Fruit fly (Drosophila melanogaster) whole organism, embryonic: Measurements from ENCODE around the gene unc-45.
A peak's percentile ranks its signal among the peaks of the same experiment; 100 is the strongest.

Experiments used
- Adf1 ChIP-seq: fragments of 200-800 bp; sonication (Bioruptor generic); IDR thresholded peaks from 2 replicates; pipeline ENCODE4 v1.3.6; 2022; ENCODE audit warnings: missing biosample characterization, missing genetic modification characterization
- CG10267 ChIP-seq: fragments of 200-800 bp; sonication (Bioruptor generic); optimal IDR thresholded peaks from 2 replicates; lab custom pipeline; 2018; ENCODE audit warnings: missing biosample characterization, mild to moderate bottlenecking, missing genetic modification characterization, moderate library complexity
- CG11695 ChIP-seq: fragments of 200-800 bp; sonication (Bioruptor generic); IDR thresholded peaks from 3 replicates; pipeline ENCODE4 v1.3.6; 2022; ENCODE audit warnings: missing biosample characterization, missing genetic modification characterization
- CG14710 ChIP-seq: fragments of 200-800 bp; sonication (Bioruptor generic); optimal IDR thresholded peaks from 3 replicates; lab custom pipeline; 2019; ENCODE audit warnings: missing biosample characterization, mild to moderate bottlenecking, missing genetic modification characterization, moderate library complexity
- CG14965 ChIP-seq: fragments of 200-800 bp; sonication (Bioruptor generic); optimal IDR thresholded peaks from 2 replicates; lab custom pipeline; 2016; ENCODE audit warnings: missing biosample characterization, missing genetic modification characterization, borderline replicate concordance
- CG15479 ChIP-seq: fragments of 200-800 bp; sonication (Bioruptor generic); optimal IDR thresholded peaks from 3 replicates; lab custom pipeline; 2019; ENCODE audit warnings: missing biosample characterization, mild to moderate bottlenecking, missing genetic modification characterization, moderate library complexity
- CG15696 ChIP-seq: fragments of 200-800 bp; sonication (Bioruptor generic); optimal IDR thresholded peaks from 2 replicates; lab custom pipeline; 2019; ENCODE audit warnings: missing biosample characterization, mild to moderate bottlenecking, missing genetic modification characterization, moderate library complexity
- CG16815 ChIP-seq: fragments of 200-800 bp; sonication (Bioruptor generic); optimal IDR thresholded peaks from 3 replicates; lab custom pipeline; 2017; ENCODE audit warnings: missing biosample characterization, mild to moderate bottlenecking, missing genetic modification characterization
- CG17568 ChIP-seq: fragments of 200-800 bp; sonication (Bioruptor generic); optimal IDR thresholded peaks from 2 replicates; lab custom pipeline; 2018; ENCODE audit warnings: missing biosample characterization, mild to moderate bottlenecking, missing genetic modification characterization, moderate library complexity
- CG1832 ChIP-seq: fragments of 200-800 bp; sonication (Bioruptor generic); optimal IDR thresholded peaks from 2 replicates; lab custom pipeline; 2017; ENCODE audit warnings: missing biosample characterization, mild to moderate bottlenecking, missing genetic modification characterization, inconsistent platforms
- CG18476 ChIP-seq: fragments of 200-800 bp; sonication (Bioruptor generic); optimal IDR thresholded peaks from 2 replicates; lab custom pipeline; 2016; ENCODE audit warnings: missing biosample characterization, mild to moderate bottlenecking, missing genetic modification characterization
- CG34376 ChIP-seq: fragments of 200-800 bp; sonication (Bioruptor generic); optimal IDR thresholded peaks from 2 replicates; lab custom pipeline; 2018; ENCODE audit warnings: missing biosample characterization, mild to moderate bottlenecking, missing genetic modification characterization
- CG4404 ChIP-seq: fragments of 200-800 bp; sonication (Bioruptor generic); IDR thresholded peaks from 2 replicates; pipeline ENCODE4 v1.3.6; 2022; ENCODE audit warnings: missing biosample characterization, missing genetic modification characterization
- CG4424 ChIP-seq: fragments of 200-800 bp; sonication (Bioruptor generic); optimal IDR thresholded peaks from 3 replicates; lab custom pipeline; 2016; ENCODE audit warnings: missing biosample characterization, missing genetic modification characterization
- CG4707 ChIP-seq: fragments of 200-800 bp; sonication (Bioruptor generic); optimal IDR thresholded peaks from 2 replicates; lab custom pipeline; 2018; ENCODE audit warnings: missing biosample characterization, mild to moderate bottlenecking, missing genetic modification characterization, moderate library complexity
- CG5953 ChIP-seq: fragments of 200-800 bp; sonication (Bioruptor generic); IDR thresholded peaks from 2 replicates; pipeline ENCODE4 v1.3.6; 2022; ENCODE audit warnings: missing biosample characterization, missing genetic modification characterization
- CG6175 ChIP-seq: fragments of 200-800 bp; sonication (Bioruptor generic); IDR thresholded peaks from 3 replicates; pipeline ENCODE4 v1.3.6; 2022; ENCODE audit warnings: missing biosample characterization, missing genetic modification characterization
- CG6272 ChIP-seq: fragments of 200-800 bp; sonication (Bioruptor generic); IDR thresholded peaks from 2 replicates; pipeline ENCODE4 v1.3.6; 2022; ENCODE audit warnings: missing biosample characterization, missing genetic modification characterization
- CG6654 ChIP-seq: fragments of 200-800 bp; sonication (Bioruptor generic); optimal IDR thresholded peaks from 2 replicates; lab custom pipeline; 2017; ENCODE audit warnings: missing biosample characterization, mild to moderate bottlenecking, missing genetic modification characterization
- CG6854 ChIP-seq: fragments of 200-800 bp; sonication (Bioruptor generic); optimal IDR thresholded peaks from 3 replicates; lab custom pipeline; 2017; ENCODE audit warnings: missing biosample characterization, mild to moderate bottlenecking, missing genetic modification characterization
- CG7987 ChIP-seq: fragments of 200-800 bp; sonication (Bioruptor generic); optimal IDR thresholded peaks from 2 replicates; lab custom pipeline; 2018; ENCODE audit warnings: missing biosample characterization, mild to moderate bottlenecking, missing genetic modification characterization, moderate library complexity
- CG9437 ChIP-seq: fragments of 200-800 bp; sonication (Bioruptor generic); optimal IDR thresholded peaks from 2 replicates; lab custom pipeline; 2018; ENCODE audit warnings: missing biosample characterization, mild to moderate bottlenecking, missing genetic modification characterization
- CG9876 ChIP-seq: fragments of 200-800 bp; sonication (Bioruptor generic); optimal IDR thresholded peaks from 2 replicates; lab custom pipeline; 2016; ENCODE audit warnings: missing biosample characterization, missing genetic modification characterization
- ERR ChIP-seq: fragments of 200-800 bp; sonication (Bioruptor generic); optimal IDR thresholded peaks from 2 replicates; lab custom pipeline; 2016; ENCODE audit warnings: missing biosample characterization, missing genetic modification characterization
- HLH4C ChIP-seq: fragments of 200-800 bp; sonication (Bioruptor generic); IDR thresholded peaks from 3 replicates; pipeline ENCODE4 v1.3.6; 2022; ENCODE audit warnings: missing biosample characterization, missing genetic modification characterization; ENCODE audit not compliant: partially characterized antibody
- HmgZ ChIP-seq: fragments of 200-800 bp; sonication (Bioruptor generic); optimal IDR thresholded peaks from 2 replicates; lab custom pipeline; 2018; ENCODE audit warnings: missing biosample characterization, mild to moderate bottlenecking, missing genetic modification characterization
- Hmx ChIP-seq: fragments of 200-800 bp; sonication (Bioruptor generic); optimal IDR thresholded peaks from 2 replicates; lab custom pipeline; 2016; ENCODE audit warnings: missing biosample characterization, missing genetic modification characterization
- Hr51 ChIP-seq, 2 experiments: fragments of 200-800 bp; sonication (Bioruptor generic); optimal IDR thresholded peaks; 2 replicates in 1 of 2; 3 replicates in 1 of 2; lab custom pipeline; 2016 to 2018; ENCODE audit warnings: missing biosample characterization in 2 of 2, missing genetic modification characterization in 2 of 2, mild to moderate bottlenecking in 1 of 2, moderate library complexity in 1 of 2
- Side ChIP-seq: fragments of 200-800 bp; sonication (Bioruptor generic); optimal IDR thresholded peaks from 2 replicates; lab custom pipeline; 2016; ENCODE audit warnings: missing biosample characterization, missing genetic modification characterization
- Sox100B ChIP-seq: fragments of 200-800 bp; sonication (Bioruptor generic); optimal IDR thresholded peaks from 3 replicates; lab custom pipeline; 2018; ENCODE audit warnings: missing biosample characterization, mild to moderate bottlenecking, missing genetic modification characterization
- Sry-δ ChIP-seq: fragments of 200-800 bp; sonication (Bioruptor generic); optimal IDR thresholded peaks from 2 replicates; lab custom pipeline; 2016; ENCODE audit warnings: missing biosample characterization, missing genetic modification characterization
- amos ChIP-seq: fragments of 200-800 bp; sonication (Bioruptor generic); IDR thresholded peaks from 2 replicates; pipeline ENCODE4 v1.3.6; 2022; ENCODE audit warnings: missing biosample characterization, missing genetic modification characterization; ENCODE audit not compliant: partially characterized antibody
- bbx ChIP-seq: fragments of 200-800 bp; sonication (Bioruptor generic); IDR thresholded peaks from 2 replicates; pipeline ENCODE4 v1.3.6; 2022; ENCODE audit warnings: missing biosample characterization, missing genetic modification characterization; ENCODE audit not compliant: partially characterized antibody
- bsh ChIP-seq, 2 experiments: fragments of 200-800 bp; sonication (Bioruptor generic); optimal IDR thresholded peaks; 2 replicates each; lab custom pipeline; 2017 to 2018; ENCODE audit warnings: mild to moderate bottlenecking in 2 of 2, missing biosample characterization in 2 of 2, missing genetic modification characterization in 2 of 2, moderate library complexity in 1 of 2
- esg ChIP-seq: fragments of 200-800 bp; sonication (Bioruptor generic); conservative IDR thresholded peaks from 2 replicates; pipeline ENCODE4 v1.3.6; 2022; ENCODE audit warnings: missing biosample characterization, missing genetic modification characterization
- ewg ChIP-seq: fragments of 200-800 bp; sonication (Bioruptor generic); optimal IDR thresholded peaks from 3 replicates; lab custom pipeline; 2017; ENCODE audit warnings: mild to moderate bottlenecking, missing biosample characterization, missing genetic modification reagents, missing genetic modification characterization
- knrl ChIP-seq: fragments of 200-800 bp; sonication (Bioruptor generic); IDR thresholded peaks from 3 replicates; pipeline ENCODE4 v1.3.6; 2022; ENCODE audit warnings: missing biosample characterization, missing genetic modification characterization; ENCODE audit not compliant: partially characterized antibody
- lbe ChIP-seq: fragments of 200-800 bp; sonication (Bioruptor generic); optimal IDR thresholded peaks from 2 replicates; lab custom pipeline; 2016; ENCODE audit warnings: missing biosample characterization, mild to moderate bottlenecking, missing genetic modification characterization
- luna ChIP-seq: fragments of 200-800 bp; sonication (Bioruptor generic); optimal IDR thresholded peaks from 2 replicates; lab custom pipeline; 2016; ENCODE audit warnings: missing biosample characterization, missing genetic modification characterization
- nerfin-2 ChIP-seq: fragments of 200-800 bp; sonication (Bioruptor generic); IDR thresholded peaks from 2 replicates; pipeline ENCODE4 v1.3.6; 2022; ENCODE audit warnings: missing biosample characterization, missing genetic modification characterization; ENCODE audit not compliant: partially characterized antibody
- pan ChIP-seq, 4 experiments: fragments of >200 bp in 3 of 4; fragments of 200-800 bp in 1 of 4; sonication (Bioruptor generic) in 1 of 4; optimal IDR thresholded peaks in 3 of 4; IDR thresholded peaks in 1 of 4; 2 replicates each; pipeline versions ENCODE4 v1.3.6 to Lab custom; 2017 to 2022; ENCODE audit warnings: missing biosample characterization in 2 of 4, missing genetic modification characterization in 2 of 4, mixed read lengths in 1 of 4
- repo ChIP-seq: fragments of 200-800 bp; sonication (Bioruptor generic); optimal IDR thresholded peaks from 2 replicates; lab custom pipeline; 2016; ENCODE audit warnings: missing biosample characterization, missing genetic modification characterization
- run ChIP-seq: fragments of 200-800 bp; sonication (Bioruptor generic); optimal IDR thresholded peaks from 3 replicates; lab custom pipeline; 2018; ENCODE audit warnings: missing biosample characterization, mild to moderate bottlenecking, missing genetic modification characterization
- slou ChIP-seq: fragments of 200-800 bp; sonication (Bioruptor generic); optimal IDR thresholded peaks from 3 replicates; lab custom pipeline; 2016; ENCODE audit warnings: missing biosample characterization, missing genetic modification characterization
- slp2 ChIP-seq: fragments of 200-800 bp; sonication (Bioruptor generic); optimal IDR thresholded peaks from 2 replicates; lab custom pipeline; 2016; ENCODE audit warnings: missing biosample characterization, missing genetic modification characterization
- tup ChIP-seq: fragments of 200-800 bp; sonication (Bioruptor generic); optimal IDR thresholded peaks from 2 replicates; lab custom pipeline; 2016; ENCODE audit warnings: missing biosample characterization, mild to moderate bottlenecking, missing genetic modification characterization, moderate library complexity
- wdn ChIP-seq: fragments of 200-800 bp; sonication (Bioruptor generic); IDR thresholded peaks from 2 replicates; pipeline ENCODE4 v1.3.6; 2022; ENCODE audit warnings: missing biosample characterization, missing genetic modification characterization
- zfh2 ChIP-seq: fragments of 200-800 bp; sonication (Bioruptor generic); optimal IDR thresholded peaks from 2 replicates; lab custom pipeline; 2016; ENCODE audit warnings: missing biosample characterization, missing genetic modification characterization

unc-45 gene

dm6 chr3R:8030151-8030899 lies 2.8 kb upstream of the unc-45 start, which contains the start of the genes CG10903 and CG2747:
Gene CG10903, plus strand, starts transcription at chr3R:8030411.
Gene CG2747, minus strand, starts transcription at chr3R:8030790.
- TF ChIP-seq CG6654 (GFP tag; lab: Kevin White, UChicago) (peak; percentile 97), CG14710 (tag; lab: Kevin White, UChicago) (peak; percentile 27), zfh2 (GFP tag; lab: Kevin White, UChicago) (no peak), CG15479 (GFP tag; lab: Kevin White, UChicago) (no peak), CG34376 (peak; percentile 49), HLH4C (peak; percentile 52; the same call in 1 of the 3 replicates), CG5953 (GFP tag; lab: Robert Waterston, UW) (no peak), CG4404 (GFP tag; lab: Robert Waterston, UW) (no peak), ERR (no peak), CG4707 (GFP tag; lab: Kevin White, UChicago) (no peak), ewg (GFP tag; lab: Kevin White, UChicago) (no peak), pan (optimal IDR thresholded peaks at IDR 0.05; lab: Kevin White, UChicago) (no peak), pan (GFP tag; optimal IDR thresholded peaks at IDR 0.05 in 1 of 2, IDR thresholded peaks at IDR 0.05 in 1 of 2) (no peak), Hr51 (GFP tag; optimal IDR thresholded peaks at IDR 0.05; lab: Kevin White, UChicago) (no peak), lbe (GFP tag; lab: Kevin White, UChicago) (no peak), CG16815 (GFP tag; lab: Kevin White, UChicago) (no peak), CG18476 (GFP tag; lab: Kevin White, UChicago) (no peak), Hmx (GFP tag; lab: Kevin White, UChicago) (no peak), CG14965 (GFP tag; lab: Kevin White, UChicago) (no peak), CG6175 (GFP tag; lab: Robert Waterston, UW) (no peak), slp2 (GFP tag; lab: Kevin White, UChicago) (no peak), luna (GFP tag; lab: Kevin White, UChicago) (no peak), CG17568 (GFP tag; lab: Kevin White, UChicago) (no peak), run (no peak), CG1832 (GFP tag; lab: Kevin White, UChicago) (no peak), Sox100B (GFP tag; lab: Kevin White, UChicago) (no peak), CG9876 (GFP tag; lab: Kevin White, UChicago) (no peak), knrl (GFP tag; lab: Robert Waterston, UW) (peak; percentile 66), Adf1 (GFP tag; lab: Robert Waterston, UW) (no peak), CG11695 (no peak), nerfin-2 (GFP tag; lab: Robert Waterston, UW) (peak; percentile 16; the same call in 1 of the 2 replicates), bbx (GFP tag; lab: Robert Waterston, UW) (peak; percentile 62), CG6272 (GFP tag; lab: Robert Waterston, UW) (no peak), repo (GFP tag; lab: Kevin White, UChicago) (no peak), CG4424 (no peak), HmgZ (tag; lab: Kevin White, UChicago) (peak; percentile 39), wdn (no peak), CG15696 (tag; lab: Kevin White, UChicago) (no peak), CG9437 (no peak), CG10267 (peak; percentile 11), tup (no peak), amos (GFP tag; lab: Robert Waterston, UW) (peak; percentile 75), slou (GFP tag; lab: Kevin White, UChicago) (no peak), CG7987 (GFP tag; lab: Kevin White, UChicago) (peak; percentile 42), bsh (GFP tag; optimal IDR thresholded peaks at IDR 0.05; lab: Kevin White, UChicago) (no peak), Side (GFP tag; lab: Kevin White, UChicago) (no peak), Sry-δ (GFP tag; lab: Kevin White, UChicago) (peak; percentile 58), CG6854 (GFP tag; lab: Kevin White, UChicago) (peak; percentile 49), esg (GFP tag; lab: Robert Waterston, UW) (no peak)
